Fruit fly (Drosophila melanogaster) whole organism, embryonic: ENCODE results near the gene ida.
A peak's percentile ranks its signal among the peaks of the same experiment; 100 is the strongest.

Experiments used
- Blimp-1 ChIP-seq: fragments of 200-800 bp; sonication (Bioruptor generic); optimal IDR thresholded peaks from 3 replicates; lab custom pipeline; 2018; ENCODE audit warnings: missing biosample characterization, missing genetic modification characterization, mild to moderate bottlenecking, moderate library complexity, missing genetic modification reagents
- CG10147 ChIP-seq: fragments of 200-800 bp; sonication (Bioruptor generic); optimal IDR thresholded peaks from 2 replicates; lab custom pipeline; 2019; ENCODE audit warnings: missing biosample characterization, mild to moderate bottlenecking, missing genetic modification characterization, moderate library complexity
- CG10431 ChIP-seq: fragments of 200-800 bp; sonication (Bioruptor generic); optimal IDR thresholded peaks from 3 replicates; lab custom pipeline; 2018; ENCODE audit warnings: missing biosample characterization, mild to moderate bottlenecking, missing genetic modification characterization
- CG11093 ChIP-seq: fragments of 200-800 bp; sonication (Bioruptor generic); IDR thresholded peaks from 3 replicates; pipeline ENCODE4 v1.3.6; 2022; ENCODE audit warnings: missing biosample characterization, missing genetic modification characterization
- CG12391 ChIP-seq: fragments of 200-800 bp; sonication (Bioruptor generic); optimal IDR thresholded peaks from 3 replicates; lab custom pipeline; 2018; ENCODE audit warnings: missing biosample characterization, mild to moderate bottlenecking, missing genetic modification characterization, moderate library complexity
- CG13775 ChIP-seq: fragments of 200-800 bp; sonication (Bioruptor generic); optimal IDR thresholded peaks from 3 replicates; lab custom pipeline; 2017; ENCODE audit warnings: missing biosample characterization, mild to moderate bottlenecking, missing genetic modification characterization
- CG14710 ChIP-seq: fragments of 200-800 bp; sonication (Bioruptor generic); optimal IDR thresholded peaks from 3 replicates; lab custom pipeline; 2019; ENCODE audit warnings: missing biosample characterization, mild to moderate bottlenecking, missing genetic modification characterization, moderate library complexity
- CG14965 ChIP-seq: fragments of 200-800 bp; sonication (Bioruptor generic); optimal IDR thresholded peaks from 2 replicates; lab custom pipeline; 2016; ENCODE audit warnings: missing biosample characterization, missing genetic modification characterization, borderline replicate concordance
- CG15073 ChIP-seq: fragments of 200-800 bp; sonication (Bioruptor generic); optimal IDR thresholded peaks from 2 replicates; lab custom pipeline; 2016; ENCODE audit warnings: missing biosample characterization, missing genetic modification characterization
- CG15696 ChIP-seq: fragments of 200-800 bp; sonication (Bioruptor generic); optimal IDR thresholded peaks from 2 replicates; lab custom pipeline; 2019; ENCODE audit warnings: missing biosample characterization, mild to moderate bottlenecking, missing genetic modification characterization, moderate library complexity
- CG16779 ChIP-seq: fragments of 200-800 bp; sonication (Bioruptor generic); IDR thresholded peaks from 2 replicates; pipeline ENCODE4 v1.3.6; 2022; ENCODE audit warnings: missing biosample characterization, missing genetic modification characterization
- CG17385 ChIP-seq: fragments of 200-800 bp; sonication (Bioruptor generic); optimal IDR thresholded peaks from 3 replicates; lab custom pipeline; 2018; ENCODE audit warnings: missing biosample characterization, mild to moderate bottlenecking, missing genetic modification characterization
- CG18476 ChIP-seq: fragments of 200-800 bp; sonication (Bioruptor generic); optimal IDR thresholded peaks from 2 replicates; lab custom pipeline; 2016; ENCODE audit warnings: missing biosample characterization, mild to moderate bottlenecking, missing genetic modification characterization
- CG2202 ChIP-seq: fragments of 200-800 bp; sonication (Bioruptor generic); optimal IDR thresholded peaks from 2 replicates; lab custom pipeline; 2018; ENCODE audit warnings: missing biosample characterization, mild to moderate bottlenecking, missing genetic modification characterization
- CG30431 ChIP-seq: fragments of 200-800 bp; sonication (Bioruptor generic); optimal IDR thresholded peaks from 2 replicates; lab custom pipeline; 2017; ENCODE audit warnings: missing biosample characterization, missing genetic modification characterization
- CG32532 ChIP-seq: fragments of 200-800 bp; sonication (Bioruptor generic); IDR thresholded peaks from 2 replicates; pipeline ENCODE4 v1.3.6; 2022; ENCODE audit warnings: missing biosample characterization, missing genetic modification characterization
- CG5245 ChIP-seq: fragments of 200-800 bp; sonication (Bioruptor generic); optimal IDR thresholded peaks from 3 replicates; lab custom pipeline; 2016; ENCODE audit warnings: missing biosample characterization, missing genetic modification characterization
- CG7839 ChIP-seq: fragments of 200-800 bp; sonication (Bioruptor generic); optimal IDR thresholded peaks from 3 replicates; lab custom pipeline; 2018; ENCODE audit warnings: missing biosample characterization, mild to moderate bottlenecking, missing genetic modification characterization, moderate library complexity
- CG9727 ChIP-seq: fragments of 200-800 bp; sonication (Bioruptor generic); optimal IDR thresholded peaks from 3 replicates; lab custom pipeline; 2017; ENCODE audit warnings: missing biosample characterization, mild to moderate bottlenecking, missing genetic modification characterization
- CG9797 ChIP-seq: fragments of 200-800 bp; sonication (Bioruptor generic); optimal IDR thresholded peaks from 3 replicates; lab custom pipeline; 2018; ENCODE audit warnings: missing biosample characterization, mild to moderate bottlenecking, missing genetic modification characterization
- Chrac-16 ChIP-seq: fragments of 200-800 bp; sonication (Bioruptor generic); optimal IDR thresholded peaks from 3 replicates; lab custom pipeline; 2016; ENCODE audit warnings: missing biosample characterization, missing genetic modification characterization
- Dad ChIP-seq: fragments of 200-800 bp; sonication (Bioruptor generic); optimal IDR thresholded peaks from 3 replicates; lab custom pipeline; 2016; ENCODE audit warnings: missing biosample characterization, missing genetic modification characterization
- Ets97D ChIP-seq: fragments of 200-800 bp; sonication (Bioruptor generic); optimal IDR thresholded peaks from 3 replicates; lab custom pipeline; 2016; ENCODE audit warnings: missing biosample characterization, missing genetic modification characterization
- HLH3B ChIP-seq: fragments of 200-800 bp; sonication (Bioruptor generic); IDR thresholded peaks from 2 replicates; pipeline ENCODE4 v1.3.6; 2022; ENCODE audit warnings: missing biosample characterization, missing genetic modification characterization
- Hmr ChIP-seq: fragments of 200-800 bp; sonication (Bioruptor generic); optimal IDR thresholded peaks from 3 replicates; lab custom pipeline; 2017; ENCODE audit warnings: mild to moderate bottlenecking, missing biosample characterization, missing genetic modification reagents, missing genetic modification characterization
- Lhr ChIP-seq: fragments of 200-800 bp; sonication (Bioruptor generic); optimal IDR thresholded peaks from 3 replicates; lab custom pipeline; 2017; ENCODE audit warnings: mild to moderate bottlenecking, missing biosample characterization, missing genetic modification reagents, missing genetic modification characterization
- Oli ChIP-seq: fragments of 200-800 bp; sonication (Bioruptor generic); optimal IDR thresholded peaks from 2 replicates; lab custom pipeline; 2018; ENCODE audit warnings: missing biosample characterization, mild to moderate bottlenecking, missing genetic modification characterization, moderate library complexity
- Opbp ChIP-seq: fragments of 200-800 bp; sonication (Bioruptor generic); IDR thresholded peaks from 3 replicates; pipeline ENCODE4 v1.3.6; 2022; ENCODE audit warnings: missing biosample characterization, missing genetic modification characterization; ENCODE audit not compliant: partially characterized antibody
- Six4 ChIP-seq: fragments of 200-800 bp; sonication (Bioruptor generic); optimal IDR thresholded peaks from 2 replicates; lab custom pipeline; 2016; ENCODE audit warnings: missing biosample characterization, missing genetic modification characterization
- Ssrp ChIP-seq: fragments of 200-800 bp; sonication (Bioruptor generic); optimal IDR thresholded peaks from 2 replicates; lab custom pipeline; 2018; ENCODE audit warnings: missing biosample characterization, mild to moderate bottlenecking, missing genetic modification characterization, moderate library complexity
- Xbp1 ChIP-seq: fragments of 200-800 bp; sonication (Bioruptor generic); optimal IDR thresholded peaks from 3 replicates; lab custom pipeline; 2016; ENCODE audit warnings: missing biosample characterization, mild to moderate bottlenecking, missing genetic modification characterization
- ac ChIP-seq: fragments of 200-800 bp; sonication (Bioruptor generic); optimal IDR thresholded peaks from 3 replicates; lab custom pipeline; 2017; ENCODE audit warnings: missing biosample characterization, mild to moderate bottlenecking, missing genetic modification characterization
- bsh ChIP-seq, 2 experiments: fragments of 200-800 bp; sonication (Bioruptor generic); optimal IDR thresholded peaks; 2 replicates each; lab custom pipeline; 2017 to 2018; ENCODE audit warnings: mild to moderate bottlenecking in 2 of 2, missing biosample characterization in 2 of 2, missing genetic modification characterization in 2 of 2, moderate library complexity in 1 of 2
- chif ChIP-seq, 2 experiments: fragments of 200-800 bp; sonication (Bioruptor generic); optimal IDR thresholded peaks; 3 replicates each; lab custom pipeline; 2016; ENCODE audit warnings: missing biosample characterization in 2 of 2, missing genetic modification characterization in 2 of 2
- chn ChIP-seq: fragments of 200-800 bp; sonication (Bioruptor generic); optimal IDR thresholded peaks from 2 replicates; lab custom pipeline; 2016; ENCODE audit warnings: missing biosample characterization, missing genetic modification characterization
- disco-r ChIP-seq: fragments of 200-800 bp; sonication (Bioruptor generic); optimal IDR thresholded peaks from 2 replicates; lab custom pipeline; 2016; ENCODE audit warnings: missing biosample characterization, missing genetic modification characterization
- dmrt11E ChIP-seq: fragments of 200-800 bp; sonication (Bioruptor generic); optimal IDR thresholded peaks from 3 replicates; lab custom pipeline; 2018; ENCODE audit warnings: missing biosample characterization, mild to moderate bottlenecking, missing genetic modification characterization, moderate library complexity
- en ChIP-seq: fragments of 200-800 bp; sonication (Bioruptor generic); optimal IDR thresholded peaks from 2 replicates; lab custom pipeline; 2016; ENCODE audit warnings: missing biosample characterization, missing genetic modification characterization
- esg ChIP-seq: fragments of 200-800 bp; sonication (Bioruptor generic); conservative IDR thresholded peaks from 2 replicates; pipeline ENCODE4 v1.3.6; 2022; ENCODE audit warnings: missing biosample characterization, missing genetic modification characterization
- fd3F ChIP-seq: fragments of 200-800 bp; sonication (Bioruptor generic); optimal IDR thresholded peaks from 2 replicates; lab custom pipeline; 2018; ENCODE audit warnings: missing biosample characterization, mild to moderate bottlenecking, missing genetic modification characterization, moderate library complexity
- gem ChIP-seq: fragments of 200-800 bp; sonication (Bioruptor generic); optimal IDR thresholded peaks from 2 replicates; lab custom pipeline; 2019; ENCODE audit warnings: missing biosample characterization, mild to moderate bottlenecking, missing genetic modification characterization, moderate library complexity
- hth ChIP-seq: fragments of >200 bp; optimal IDR thresholded peaks from 2 replicates; lab custom pipeline; 2017; ENCODE audit warnings: inconsistent platforms
- lola ChIP-seq, 3 experiments: fragments of >200 bp in 2 of 3; fragments of 200-800 bp in 1 of 3; sonication (Bioruptor generic) in 1 of 3; optimal IDR thresholded peaks; 2 replicates each; lab custom pipeline; 2017 to 2019; ENCODE audit warnings: missing biosample characterization in 3 of 3, missing genetic modification characterization in 3 of 3, mild to moderate bottlenecking in 1 of 3, moderate library complexity in 1 of 3
- phol ChIP-seq: fragments of 200-800 bp; sonication (Bioruptor generic); optimal IDR thresholded peaks from 3 replicates; lab custom pipeline; 2018; ENCODE audit warnings: missing biosample characterization, mild to moderate bottlenecking, missing genetic modification characterization, moderate library complexity
- prd ChIP-seq, 3 experiments: fragments of >200 bp in 2 of 3; fragments of 200-800 bp in 1 of 3; sonication (Bioruptor generic) in 1 of 3; optimal IDR thresholded peaks in 2 of 3; IDR thresholded peaks in 1 of 3; 2 replicates in 2 of 3; 3 replicates in 1 of 3; pipeline versions ENCODE4 v1.3.6 to Lab custom; 2017 to 2022; ENCODE audit warnings: missing biosample characterization in 1 of 3, missing genetic modification characterization in 1 of 3
- sens ChIP-seq: fragments of 200-800 bp; sonication (Bioruptor generic); peaks from one replicate; lab custom pipeline; 2016; ENCODE audit warnings: missing biosample characterization, missing genetic modification characterization
- tin ChIP-seq: fragments of 200-800 bp; sonication (Bioruptor generic); optimal IDR thresholded peaks from 3 replicates; lab custom pipeline; 2016; ENCODE audit warnings: missing biosample characterization, missing genetic modification characterization
- unpg ChIP-seq: fragments of 200-800 bp; sonication (Bioruptor generic); optimal IDR thresholded peaks from 3 replicates; lab custom pipeline; 2018; ENCODE audit warnings: missing biosample characterization, mild to moderate bottlenecking, missing genetic modification characterization, moderate library complexity
- zf30C ChIP-seq: fragments of 200-800 bp; sonication (Bioruptor generic); optimal IDR thresholded peaks from 3 replicates; lab custom pipeline; 2018; ENCODE audit warnings: missing biosample characterization, mild to moderate bottlenecking, missing genetic modification characterization

ida gene

dm6 chr3L:3882046-3882445 is 23.1 kb upstream of the ida start:
- no peak for TF ChIP-seq CG7839 (tag; lab: Kevin White, UChicago)
- TF ChIP-seq Oli = peak; percentile 26
- TF ChIP-seq CG16779 (GFP tag; lab: Robert Waterston, UW) = no peak
- 0 out of 2 replicates have a peak, but pooled peaks have one; percentile 9 for TF ChIP-seq HLH3B (GFP tag; lab: Robert Waterston, UW)
- peak; percentile 17 for TF ChIP-seq CG15696 (tag; lab: Kevin White, UChicago)
- no peak for TF ChIP-seq CG32532 (GFP tag; lab: Robert Waterston, UW)
- no peak for TF ChIP-seq CG10431
- TF ChIP-seq Ssrp (tag; lab: Kevin White, UChicago) = peak; percentile 6
- TF ChIP-seq CG17385 (GFP tag; lab: Kevin White, UChicago) = no peak
- peak; percentile 18 for TF ChIP-seq CG5245
- no peak for TF ChIP-seq CG10147 (GFP tag; lab: Kevin White, UChicago)
- TF ChIP-seq disco-r (GFP tag; lab: Kevin White, UChicago) = no peak
- peak; percentile 23 for TF ChIP-seq unpg
- TF ChIP-seq gem (tag; lab: Kevin White, UChicago) = peak; percentile 38
- TF ChIP-seq Chrac-16 = peak; percentile 11
- no peak for TF ChIP-seq Lhr (GFP tag; lab: Kevin White, UChicago)
- no peak for TF ChIP-seq CG14965 (GFP tag; lab: Kevin White, UChicago)
- peak in 1 of 3 experiments; percentile 37 for TF ChIP-seq lola (GFP tag; optimal IDR thresholded peaks at IDR 0.05; lab: Kevin White, UChicago)
- no peak for TF ChIP-seq Ets97D (GFP tag; lab: Kevin White, UChicago)
- TF ChIP-seq sens (GFP tag; lab: Kevin White, UChicago) = peak; percentile 75
- TF ChIP-seq zf30C = no peak
- TF ChIP-seq chif (GFP tag; optimal IDR thresholded peaks at IDR 0.05; lab: Kevin White, UChicago) = peak in 1 of 2 experiments; percentile 21
- peak; percentile 12 for TF ChIP-seq CG30431 (GFP tag; lab: Kevin White, UChicago)
- TF ChIP-seq hth = no peak
- TF ChIP-seq Opbp = no peak
- no peak for TF ChIP-seq esg (GFP tag; lab: Robert Waterston, UW)
- TF ChIP-seq en (GFP tag; lab: Kevin White, UChicago) = no peak
- peak in 1 of 2 experiments; percentile 51 for TF ChIP-seq bsh (GFP tag; optimal IDR thresholded peaks at IDR 0.05; lab: Kevin White, UChicago)
- peak; percentile 15 for TF ChIP-seq tin
- TF ChIP-seq dmrt11E (tag; lab: Kevin White, UChicago) = peak; percentile 72
- peak; percentile 16 for TF ChIP-seq CG2202
- peak; percentile 32 for TF ChIP-seq CG12391 (tag; lab: Kevin White, UChicago)
- no peak for TF ChIP-seq CG15073 (GFP tag; lab: Kevin White, UChicago)
- no peak for TF ChIP-seq Hmr (GFP tag; lab: Kevin White, UChicago)
- TF ChIP-seq ac = peak; percentile 19
- TF ChIP-seq CG11093 (GFP tag; lab: Robert Waterston, UW) = no peak
- no peak for TF ChIP-seq prd (optimal IDR thresholded peaks at IDR 0.05; lab: Kevin White, UChicago)
- peak; percentile 38; the same call in 1 of the 3 replicates for TF ChIP-seq prd (GFP tag; IDR thresholded peaks at IDR 0.05; lab: Robert Waterston, UW)
- TF ChIP-seq CG9797 (GFP tag; lab: Kevin White, UChicago) = no peak
- peak; percentile 15 for TF ChIP-seq CG14710
- peak; percentile 40 for TF ChIP-seq phol (tag; lab: Kevin White, UChicago)
- TF ChIP-seq fd3F (GFP tag; lab: Kevin White, UChicago) = no peak
- no peak for TF ChIP-seq chn (GFP tag; lab: Kevin White, UChicago)
- no peak for TF ChIP-seq CG18476 (GFP tag; lab: Kevin White, UChicago)
- peak; percentile 35 for TF ChIP-seq CG9727
- peak; percentile 16 for TF ChIP-seq Blimp-1 (GFP tag; lab: Kevin White, UChicago)
- peak; percentile 8 for TF ChIP-seq Six4 (GFP tag; lab: Kevin White, UChicago)
- TF ChIP-seq CG13775 = peak; percentile 6
- no peak for TF ChIP-seq Dad (GFP tag; lab: Kevin White, UChicago)
- TF ChIP-seq Xbp1 (GFP tag; lab: Kevin White, UChicago) = peak; percentile 13
